Worm (Caenorhabditis elegans) whole organism, young adult: ENCODE results near the gene egl-38.

ENCODE experiments used
- B0019.2 ChIP-seq: fragments of 200-800 bp; sonication (Bioruptor generic); conservative IDR thresholded peaks from 2 replicates; pipeline ENCODE4 v1.3.6; 2022; ENCODE audit warnings: missing genetic modification reagents, missing genetic modification characterization, missing compliant biosample characterization
- C06A6.2 ChIP-seq: fragments of 200-800 bp; sonication (Bioruptor generic); conservative IDR thresholded peaks from 2 replicates; pipeline ENCODE4 v1.3.6; 2022; ENCODE audit warnings: missing genetic modification characterization, missing compliant biosample characterization
- C17E4.6 ChIP-seq: fragments of 200-800 bp; sonication (Bioruptor generic); IDR thresholded peaks from 2 replicates; pipeline ENCODE4 v1.3.6; 2022; ENCODE audit warnings: missing genetic modification reagents, missing genetic modification characterization, missing compliant biosample characterization
- F10E7.11 ChIP-seq: sonication (generic microtip); optimal IDR thresholded peaks from 2 replicates; lab custom pipeline; 2017; ENCODE audit warnings: mild to moderate bottlenecking, missing genetic modification characterization, moderate library complexity, missing compliant biosample characterization
- F23B12.7 ChIP-seq: sonication (generic microtip); optimal IDR thresholded peaks from 2 replicates; lab custom pipeline; 2017; ENCODE audit warnings: missing genetic modification characterization, mild to moderate bottlenecking, missing compliant biosample characterization, antibody characterized with exemption, moderate library complexity; ENCODE audit not compliant: insufficient read depth
- F37B4.10 ChIP-seq: fragments of 200-800 bp; sonication (Bioruptor generic); IDR thresholded peaks from 2 replicates; pipeline ENCODE4 v1.3.6; 2022; ENCODE audit warnings: missing genetic modification characterization, missing compliant biosample characterization
- F49E8.2 ChIP-seq: sonication (generic microtip); optimal IDR thresholded peaks from 3 replicates; lab custom pipeline; 2017; ENCODE audit warnings: missing genetic modification characterization, mild to moderate bottlenecking, missing compliant biosample characterization, antibody characterized with exemption, moderate library complexity; ENCODE audit not compliant: insufficient read depth
- F55B11.4 ChIP-seq: sonication (generic microtip); optimal IDR thresholded peaks from 2 replicates; lab custom pipeline; 2016; ENCODE audit warnings: missing compliant biosample characterization, missing genetic modification characterization, borderline replicate concordance; ENCODE audit not compliant: insufficient read depth
- T07F8.4 ChIP-seq: sonication (generic microtip); optimal IDR thresholded peaks from 2 replicates; lab custom pipeline; 2016; ENCODE audit warnings: mild to moderate bottlenecking, missing genetic modification characterization, moderate library complexity, missing compliant biosample characterization
- Y53F4B.3 ChIP-seq: fragments of 200-800 bp; sonication (Bioruptor generic); IDR thresholded peaks from 2 replicates; pipeline ENCODE4 v1.3.6; 2022; ENCODE audit warnings: missing genetic modification reagents, missing genetic modification characterization, missing compliant biosample characterization
- Y53G8AR.9 ChIP-seq: fragments of 200-800 bp; sonication (Bioruptor generic); conservative IDR thresholded peaks from 2 replicates; pipeline ENCODE4 v1.3.6; 2022; ENCODE audit warnings: missing genetic modification reagents, missing genetic modification characterization, missing compliant biosample characterization
- Y56A3A.18 ChIP-seq: fragments of 200-800 bp; sonication (Bioruptor generic); IDR thresholded peaks from 2 replicates; pipeline ENCODE4 v1.3.6; 2022; ENCODE audit warnings: missing genetic modification reagents, missing genetic modification characterization, missing compliant biosample characterization
- Y67H2A.10 ChIP-seq: fragments of 200-800 bp; sonication (Bioruptor generic); conservative IDR thresholded peaks from 2 replicates; pipeline ENCODE4 v1.3.6; 2022; ENCODE audit warnings: missing genetic modification reagents, missing genetic modification characterization, missing compliant biosample characterization
- Y95B8A.8 ChIP-seq: fragments of 200-800 bp; sonication (Bioruptor generic); IDR thresholded peaks from 2 replicates; pipeline ENCODE4 v1.3.6; 2022; ENCODE audit warnings: missing genetic modification reagents, missing genetic modification characterization, missing compliant biosample characterization
- attf-5 ChIP-seq: fragments of 200-800 bp; sonication (Bioruptor generic); optimal IDR thresholded peaks from 2 replicates; lab custom pipeline; 2018; ENCODE audit warnings: mild to moderate bottlenecking, missing genetic modification characterization, missing compliant biosample characterization
- bed-2 ChIP-seq: fragments of 200-800 bp; sonication (Bioruptor generic); IDR thresholded peaks from 2 replicates; pipeline ENCODE4 v1.3.6; 2022; ENCODE audit warnings: missing genetic modification reagents, missing genetic modification characterization, missing compliant biosample characterization
- cebp-2 ChIP-seq: fragments of 200-800 bp; sonication (Bioruptor generic); IDR thresholded peaks from 2 replicates; pipeline ENCODE4 v1.3.6; 2022; ENCODE audit warnings: missing genetic modification characterization, missing compliant biosample characterization
- ceh-91 ChIP-seq: fragments of 200-800 bp; sonication (Bioruptor generic); IDR thresholded peaks from 2 replicates; pipeline ENCODE4 v1.3.6; 2022; ENCODE audit warnings: missing genetic modification reagents, missing genetic modification characterization, missing compliant biosample characterization
- chd-7 ChIP-seq: sonication (generic microtip); optimal IDR thresholded peaks from 2 replicates; lab custom pipeline; 2016; ENCODE audit warnings: mild to moderate bottlenecking, missing genetic modification characterization, moderate library complexity, missing compliant biosample characterization
- dox-1 ChIP-seq: fragments of 200-800 bp; sonication (Bioruptor generic); IDR thresholded peaks from 2 replicates; pipeline ENCODE4 v1.3.6; 2022; ENCODE audit warnings: missing genetic modification reagents, missing genetic modification characterization, missing compliant biosample characterization
- dpl-1 ChIP-seq: fragments of 150-350 bp; optimal IDR thresholded peaks from 2 replicates; lab custom pipeline; 2014; ENCODE audit warnings: missing biosample characterization, missing genetic modification reagents, missing genetic modification characterization
- efl-1 ChIP-seq: fragments of 150-350 bp; optimal IDR thresholded peaks from 2 replicates; lab custom pipeline; 2014; ENCODE audit warnings: missing biosample characterization, missing genetic modification reagents, missing genetic modification characterization
- hmg-1.2 ChIP-seq: fragments of 200-800 bp; sonication (Bioruptor generic); IDR thresholded peaks from 2 replicates; pipeline ENCODE4 v1.3.6; 2022; ENCODE audit warnings: missing genetic modification reagents, missing genetic modification characterization, missing compliant biosample characterization
- lin-35 ChIP-seq, 3 experiments: fragments of 150-350 bp in 2 of 3; sonication (generic microtip) in 1 of 3; optimal IDR thresholded peaks; 2 replicates each; lab custom pipeline; 2014 to 2018; ENCODE audit warnings: missing biosample characterization in 3 of 3, missing genetic modification characterization in 3 of 3, missing genetic modification reagents in 3 of 3
- lin-40 ChIP-seq: sonication (generic microtip); optimal IDR thresholded peaks from 2 replicates; lab custom pipeline; 2016; ENCODE audit warnings: missing genetic modification characterization, mild to moderate bottlenecking, missing compliant biosample characterization, missing genotype, missing genetic modification reagents
- lin-54 ChIP-seq: fragments of 200-800 bp; sonication (Bioruptor generic); optimal IDR thresholded peaks from 2 replicates; lab custom pipeline; 2018; ENCODE audit warnings: mild to moderate bottlenecking, missing genetic modification characterization, missing compliant biosample characterization
- madf-6 ChIP-seq: fragments of 200-800 bp; sonication (Bioruptor generic); IDR thresholded peaks from 2 replicates; pipeline ENCODE4 v1.3.6; 2022; ENCODE audit warnings: missing genetic modification reagents, missing genetic modification characterization, missing compliant biosample characterization
- madf-8 ChIP-seq: fragments of 200-800 bp; sonication (Bioruptor generic); conservative IDR thresholded peaks from 2 replicates; pipeline ENCODE4 v1.3.6; 2022; ENCODE audit warnings: missing genetic modification reagents, missing genetic modification characterization, missing compliant biosample characterization
- mes-4 ChIP-seq: sonication (generic microtip); optimal IDR thresholded peaks from 2 replicates; lab custom pipeline; 2016; ENCODE audit warnings: missing genotype, missing genetic modification characterization, missing compliant biosample characterization
- nhr-120 ChIP-seq: fragments of 200-800 bp; sonication (Bioruptor generic); IDR thresholded peaks from 2 replicates; pipeline ENCODE4 v1.3.6; 2022; ENCODE audit warnings: missing genetic modification characterization, missing compliant biosample characterization
- nhr-90 ChIP-seq: sonication (generic microtip); optimal IDR thresholded peaks from 2 replicates; lab custom pipeline; 2016; ENCODE audit warnings: missing genotype, mild to moderate bottlenecking, missing genetic modification characterization, missing compliant biosample characterization
- pha-4 ChIP-seq: fragments of 150-350 bp; sonication (generic microtip); optimal IDR thresholded peaks from 2 replicates; lab custom pipeline; 2014; ENCODE audit warnings: missing biosample characterization, missing genetic modification reagents, missing genetic modification characterization
- rec-8 ChIP-seq, 2 experiments: sonication (generic microtip); optimal IDR thresholded peaks; 2 replicates each; lab custom pipeline; 2016; ENCODE audit warnings: mild to moderate bottlenecking in 2 of 2, missing genetic modification characterization in 2 of 2, missing genetic modification reagents in 2 of 2, missing genotype in 2 of 2, missing biosample characterization in 1 of 2, missing compliant biosample characterization in 1 of 2, moderate library complexity in 1 of 2
- sea-2 ChIP-seq: fragments of 200-800 bp; sonication (Bioruptor generic); IDR thresholded peaks from 2 replicates; pipeline ENCODE4 v1.3.6; 2022; ENCODE audit warnings: missing genetic modification characterization, missing compliant biosample characterization
- snpc-3.4 ChIP-seq: sonication (generic microtip); optimal IDR thresholded peaks from 2 replicates; lab custom pipeline; 2017; ENCODE audit warnings: missing genetic modification characterization, mild to moderate bottlenecking, missing compliant biosample characterization, antibody characterized with exemption, moderate library complexity, missing genotype, missing genetic modification reagents
- tlf-1 ChIP-seq: fragments of 200-800 bp; sonication (Bioruptor generic); optimal IDR thresholded peaks from 2 replicates; lab custom pipeline; 2018; ENCODE audit warnings: mild to moderate bottlenecking, missing genetic modification characterization, missing compliant biosample characterization
- zim-3 ChIP-seq: sonication (generic microtip); optimal IDR thresholded peaks from 2 replicates; lab custom pipeline; 2017; ENCODE audit warnings: mild to moderate bottlenecking, missing genetic modification characterization, moderate library complexity, missing compliant biosample characterization
- ztf-28 ChIP-seq: fragments of 200-800 bp; sonication (Bioruptor generic); IDR thresholded peaks from 2 replicates; pipeline ENCODE4 v1.3.6; 2022; ENCODE audit warnings: missing genetic modification reagents, missing genetic modification characterization, missing compliant biosample characterization

Gene egl-38

DNA sequence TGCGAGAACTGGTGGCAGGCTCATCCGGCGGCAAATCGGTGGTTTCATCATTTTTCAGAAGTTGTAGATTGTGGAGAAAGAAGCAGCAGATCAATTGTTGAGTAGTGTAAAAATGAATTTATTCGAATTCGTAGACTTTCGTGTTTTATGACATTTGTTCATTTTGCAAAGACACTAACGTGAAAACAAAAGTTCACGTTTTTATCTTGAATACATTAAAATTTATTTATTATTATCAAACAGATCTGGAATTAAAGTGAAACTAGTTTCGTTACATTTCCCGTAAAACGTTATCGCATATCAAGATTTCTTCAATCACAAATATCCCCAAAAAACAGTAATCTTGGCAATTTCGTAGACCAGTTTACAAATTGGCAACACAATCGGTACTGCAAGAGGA is 36.6 kb upstream of the egl-38 start, which contains the start of gene T14G10.8:
TSS of gene T14G10.8 (minus strand) at position 101 of the 400 bp plus-strand sequence.
- TF ChIP-seq pha-4 (tag; lab: Kevin White, UChicago), result no peak
- no peak for TF ChIP-seq dpl-1 (GFP tag; lab: Kevin White, UChicago)
- TF ChIP-seq rec-8 (tag; optimal IDR thresholded peaks at IDR 0.05; lab: Kevin White, UChicago), result no peak
- no peak for TF ChIP-seq F10E7.11 (tag; lab: Kevin White, UChicago)
- no peak for TF ChIP-seq ztf-28 (GFP tag; lab: Robert Waterston, UW)
- no peak for TF ChIP-seq attf-5
- TF ChIP-seq lin-35 (GFP tag; optimal IDR thresholded peaks at IDR 0.05; lab: Kevin White, UChicago), result no peak
- TF ChIP-seq lin-40 (tag; lab: Kevin White, UChicago), result no peak
- no peak for TF ChIP-seq bed-2 (GFP tag; lab: Robert Waterston, UW)
- no peak for TF ChIP-seq B0019.2
- no peak for TF ChIP-seq hmg-1.2 (GFP tag; lab: Robert Waterston, UW)
- no peak for TF ChIP-seq mes-4 (tag; lab: Kevin White, UChicago)
- no peak for TF ChIP-seq nhr-120 (GFP tag; lab: Robert Waterston, UW)
- no peak for TF ChIP-seq zim-3 (tag; lab: Kevin White, UChicago)
- no peak for TF ChIP-seq F37B4.10
- no peak for TF ChIP-seq F23B12.7 (tag; lab: Kevin White, UChicago)
- TF ChIP-seq dox-1, result no peak

ce11 chrIV:10144909-10145308 is 34.6 kb upstream of the egl-38 start:
- peak; percentile 76 for TF ChIP-seq madf-6 (GFP tag; lab: Robert Waterston, UW)
- no peak for TF ChIP-seq ceh-91 (GFP tag; lab: Robert Waterston, UW)
- TF ChIP-seq nhr-90, result no peak
- TF ChIP-seq madf-8 (GFP tag; lab: Robert Waterston, UW), result peak; percentile 60

ce11 chrIV:10144487-10144886 is 34.2 kb upstream of the egl-38 start:
- TF ChIP-seq Y53G8AR.9 (no peak), bed-2 (GFP tag; lab: Robert Waterston, UW) (no peak), Y67H2A.10 (GFP tag; lab: Robert Waterston, UW) (no peak)

DNA sequence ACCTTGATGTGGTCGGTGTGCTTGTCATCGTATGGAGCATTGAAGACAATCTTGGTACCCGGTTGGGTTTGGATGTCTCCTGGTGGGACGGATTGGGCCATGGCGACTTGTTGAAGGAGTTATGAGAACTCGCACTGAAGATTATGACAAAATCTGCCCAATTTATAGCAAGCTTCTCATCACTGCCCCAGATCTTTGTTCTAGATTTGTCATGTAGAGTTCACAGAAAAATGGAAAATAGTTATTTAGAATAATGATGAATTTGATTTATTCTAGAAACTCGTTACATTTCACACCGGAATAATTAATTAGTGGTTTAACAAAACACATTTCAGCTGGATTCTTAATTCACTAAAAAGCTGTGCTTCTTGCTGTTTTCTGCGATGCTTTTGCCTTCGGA is 33.3 kb upstream of the egl-38 start, which contains the start of gene msp-38:
TSS of gene msp-38 (minus strand) at position 101 of the 400 bp plus-strand sequence.
- TF ChIP-seq F49E8.2 (no peak), F55B11.4 (no peak), Y53F4B.3 (GFP tag; lab: Robert Waterston, UW) (no peak), C06A6.2 (GFP tag; lab: Robert Waterston, UW) (no peak), Y95B8A.8 (GFP tag; lab: Robert Waterston, UW) (no peak), efl-1 (GFP tag; lab: Kevin White, UChicago) (no peak), attf-5 (no peak)

DNA sequence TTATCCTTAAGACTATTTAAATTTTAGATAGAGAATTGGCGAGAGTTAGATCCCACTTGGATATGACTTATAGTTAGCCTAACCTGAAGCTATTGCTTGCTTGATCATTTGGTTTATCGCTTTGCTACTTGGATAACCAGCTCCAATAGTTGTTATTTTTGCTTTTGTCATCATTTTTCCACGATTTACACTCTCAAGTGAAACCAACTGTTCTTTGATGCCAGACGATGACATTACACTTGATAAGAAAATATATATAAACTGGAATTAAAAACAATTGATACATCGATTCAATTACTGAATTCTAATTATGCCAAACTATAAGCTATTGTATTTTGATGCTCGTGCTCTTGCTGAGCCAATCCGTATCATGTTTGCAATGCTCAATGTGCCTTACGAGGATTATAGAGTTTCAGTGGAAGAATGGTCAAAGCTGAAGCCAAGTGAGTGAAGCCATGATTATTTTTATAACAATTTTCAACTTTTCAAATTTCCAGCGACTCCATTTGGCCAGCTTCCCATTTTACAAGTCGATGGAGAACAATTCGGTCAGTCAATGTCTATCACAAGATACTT is 31.7 kb upstream of the egl-38 start, which contains the start of the genes gst-2, gst-4 and dhs-12:
TSS of gene gst-2 (minus strand) at position 132 of the 576 bp plus-strand sequence.
TSS of gene gst-4 (plus strand) at position 296 of the 576 bp plus-strand sequence.
TSS of gene dhs-12 (plus strand) at position 526 of the 576 bp plus-strand sequence.
- TF ChIP-seq snpc-3.4 (no peak), lin-40 (tag; lab: Kevin White, UChicago) (no peak), tlf-1 (no peak), T07F8.4 (no peak), C17E4.6 (GFP tag; lab: Robert Waterston, UW) (no peak), chd-7 (tag; lab: Kevin White, UChicago) (no peak), F37B4.10 (no peak), lin-54 (no peak), sea-2 (no peak), cebp-2 (no peak), Y56A3A.18 (GFP tag; lab: Robert Waterston, UW) (no peak)
